Worm (Caenorhabditis elegans) whole organism, L1 larva: Measurements from ENCODE around the gene orai-1.

Experiments used
- C04F5.9 ChIP-seq: sonication (generic microtip); optimal IDR thresholded peaks from 2 replicates; lab custom pipeline; 2016; ENCODE audit warnings: missing genetic modification characterization, missing compliant biosample characterization
- C34B4.2 ChIP-seq: sonication (generic microtip); optimal IDR thresholded peaks from 2 replicates; lab custom pipeline; 2017; ENCODE audit warnings: mild to moderate bottlenecking, missing genetic modification characterization, missing compliant biosample characterization
- Y116A8C.19 ChIP-seq: sonication (generic microtip); optimal IDR thresholded peaks from 2 replicates; lab custom pipeline; 2016; ENCODE audit warnings: missing compliant biosample characterization, missing genetic modification characterization, borderline replicate concordance
- alr-1 ChIP-seq: fragments of 200-800 bp; sonication (Bioruptor generic); optimal IDR thresholded peaks from 2 replicates; lab custom pipeline; 2018; ENCODE audit warnings: borderline replicate concordance, mild to moderate bottlenecking, missing genetic modification characterization, missing compliant biosample characterization
- blmp-1 ChIP-seq: fragments of 150-350 bp; optimal IDR thresholded peaks from 2 replicates; lab custom pipeline; 2014; ENCODE audit warnings: missing biosample characterization, missing genetic modification characterization
- ceh-63 ChIP-seq: fragments of 200-800 bp; sonication (Bioruptor generic); optimal IDR thresholded peaks from 2 replicates; lab custom pipeline; 2018; ENCODE audit warnings: mild to moderate bottlenecking, missing genetic modification characterization, missing compliant biosample characterization
- ceh-8 ChIP-seq: fragments of 200-800 bp; sonication (Bioruptor generic); optimal IDR thresholded peaks from 2 replicates; lab custom pipeline; 2018; ENCODE audit warnings: mild to moderate bottlenecking, missing genetic modification characterization, moderate library complexity, missing compliant biosample characterization
- ceh-82 ChIP-seq, 3 experiments: fragments of 150-350 bp in 1 of 3; sonication (generic microtip) in 2 of 3; optimal IDR thresholded peaks; 2 replicates each; lab custom pipeline; 2014 to 2017; ENCODE audit warnings: missing biosample characterization in 3 of 3, missing genetic modification characterization in 3 of 3
- dsc-1 ChIP-seq: sonication (generic microtip); optimal IDR thresholded peaks from 2 replicates; lab custom pipeline; 2016; ENCODE audit warnings: mild to moderate bottlenecking, missing genetic modification characterization, missing compliant biosample characterization
- efl-3 ChIP-seq: fragments of 200-800 bp; sonication (Bioruptor generic); optimal IDR thresholded peaks from 2 replicates; lab custom pipeline; 2018; ENCODE audit warnings: mild to moderate bottlenecking, missing genetic modification characterization, missing compliant biosample characterization
- egl-13 ChIP-seq: sonication (generic microtip); optimal IDR thresholded peaks from 2 replicates; lab custom pipeline; 2016; ENCODE audit warnings: missing genotype, missing genetic modification reagents, missing genetic modification characterization, missing compliant biosample characterization
- elt-2 ChIP-seq: sonication (generic microtip); optimal IDR thresholded peaks from 2 replicates; lab custom pipeline; 2016; ENCODE audit warnings: missing genetic modification characterization, mild to moderate bottlenecking, inconsistent platforms, missing compliant biosample characterization, missing genetic modification reagents
- elt-3 ChIP-seq, 6 experiments: fragments of 150-350 bp in 1 of 6; sonication (generic microtip); optimal IDR thresholded peaks; 2 replicates each; lab custom pipeline; 2017 to 2018; ENCODE audit warnings: missing biosample characterization in 6 of 6, missing genetic modification characterization in 6 of 6, inconsistent platforms in 1 of 6
- fkh-10 ChIP-seq: sonication (generic microtip); optimal IDR thresholded peaks from 2 replicates; lab custom pipeline; 2017; ENCODE audit warnings: missing biosample characterization, missing genetic modification reagents, missing genetic modification characterization
- fkh-8 ChIP-seq: sonication (generic microtip); optimal IDR thresholded peaks from 2 replicates; lab custom pipeline; 2016; ENCODE audit warnings: mild to moderate bottlenecking, missing genetic modification characterization, missing compliant biosample characterization
- hlh-17 ChIP-seq: fragments of 200-800 bp; sonication (Bioruptor generic); optimal IDR thresholded peaks from 2 replicates; lab custom pipeline; 2018; ENCODE audit warnings: missing genetic modification characterization, mild to moderate bottlenecking, missing compliant biosample characterization, moderate library complexity, borderline replicate concordance
- irx-1 ChIP-seq: sonication (generic microtip); optimal IDR thresholded peaks from 2 replicates; lab custom pipeline; 2016; ENCODE audit warnings: missing genetic modification characterization, missing compliant biosample characterization
- isw-1 ChIP-seq: fragments of 200-800 bp; sonication (Bioruptor generic); IDR thresholded peaks from 2 replicates; pipeline ENCODE4 v1.3.6; 2022; ENCODE audit warnings: missing genetic modification characterization, missing compliant biosample characterization
- jun-1 ChIP-seq: fragments of 150-350 bp; optimal IDR thresholded peaks from 2 replicates; lab custom pipeline; 2014; ENCODE audit warnings: missing biosample characterization, missing genetic modification reagents, missing genetic modification characterization
- lin-13 ChIP-seq: fragments of 150-350 bp; optimal IDR thresholded peaks from 2 replicates; lab custom pipeline; 2014; ENCODE audit warnings: missing biosample characterization, missing genetic modification reagents, missing genetic modification characterization
- lin-14 ChIP-seq: fragments of 200-800 bp; sonication (Bioruptor generic); optimal IDR thresholded peaks from 2 replicates; lab custom pipeline; 2018; ENCODE audit warnings: mild to moderate bottlenecking, missing genetic modification characterization, moderate library complexity, missing compliant biosample characterization
- lin-15B ChIP-seq: fragments of 150-350 bp; sonication (generic microtip); optimal IDR thresholded peaks from 3 replicates; lab custom pipeline; 2014; ENCODE audit warnings: missing biosample characterization, missing genetic modification characterization
- lin-35 ChIP-seq, 2 experiments: fragments of 150-350 bp; optimal IDR thresholded peaks; 2 replicates each; lab custom pipeline; 2014; ENCODE audit warnings: missing biosample characterization in 2 of 2, missing genetic modification characterization in 2 of 2, missing genetic modification reagents in 2 of 2
- mdl-1 ChIP-seq, 2 experiments: fragments of 150-350 bp; optimal IDR thresholded peaks; 2 replicates each; lab custom pipeline; 2014 to 2017; ENCODE audit warnings: missing biosample characterization in 2 of 2, missing genetic modification characterization in 2 of 2, inconsistent platforms in 1 of 2
- mep-1 ChIP-seq: fragments of 150-350 bp; optimal IDR thresholded peaks from 2 replicates; lab custom pipeline; 2014; ENCODE audit warnings: missing biosample characterization, missing genetic modification characterization
- nhr-20 ChIP-seq: sonication (generic microtip); optimal IDR thresholded peaks from 2 replicates; lab custom pipeline; 2016; ENCODE audit warnings: mild to moderate bottlenecking, missing genetic modification characterization, missing compliant biosample characterization
- nhr-237 ChIP-seq: fragments of 150-350 bp; optimal IDR thresholded peaks from 2 replicates; lab custom pipeline; 2014; ENCODE audit warnings: missing biosample characterization, missing genetic modification characterization
- nhr-28 ChIP-seq: fragments of 150-350 bp; optimal IDR thresholded peaks from 2 replicates; lab custom pipeline; 2014; ENCODE audit warnings: missing biosample characterization, missing genetic modification characterization
- nhr-47 ChIP-seq: sonication (generic microtip); optimal IDR thresholded peaks from 2 replicates; lab custom pipeline; 2016; ENCODE audit warnings: mild to moderate bottlenecking, missing genetic modification characterization, moderate library complexity, missing compliant biosample characterization
- nhr-76 ChIP-seq: sonication (generic microtip); optimal IDR thresholded peaks from 2 replicates; lab custom pipeline; 2017; ENCODE audit warnings: missing biosample characterization, missing genetic modification characterization
- nhr-77 ChIP-seq: fragments of 150-350 bp; optimal IDR thresholded peaks from 2 replicates; lab custom pipeline; 2014; ENCODE audit warnings: missing biosample characterization, missing genetic modification characterization
- rnt-1 ChIP-seq: sonication (generic microtip); optimal IDR thresholded peaks from 2 replicates; lab custom pipeline; 2016; ENCODE audit warnings: mild to moderate bottlenecking, missing genetic modification characterization, moderate library complexity, missing compliant biosample characterization
- skn-1 ChIP-seq: fragments of 150-350 bp; optimal IDR thresholded peaks from 2 replicates; lab custom pipeline; 2014; ENCODE audit warnings: missing biosample characterization, missing genetic modification characterization
- sox-4 ChIP-seq: sonication (generic microtip); optimal IDR thresholded peaks from 2 replicates; lab custom pipeline; 2016; ENCODE audit warnings: missing genetic modification characterization, missing compliant biosample characterization
- sptf-1 ChIP-seq: fragments of 150-350 bp; optimal IDR thresholded peaks from 2 replicates; lab custom pipeline; 2014; ENCODE audit warnings: missing biosample characterization, missing genetic modification characterization
- sup-37 ChIP-seq: fragments of 200-800 bp; sonication (Bioruptor generic); optimal IDR thresholded peaks from 2 replicates; lab custom pipeline; 2018; ENCODE audit warnings: mild to moderate bottlenecking, missing genetic modification characterization, missing compliant biosample characterization
- swsn-7 ChIP-seq: sonication (generic microtip); optimal IDR thresholded peaks from 2 replicates; lab custom pipeline; 2016; ENCODE audit warnings: missing genetic modification characterization, missing compliant biosample characterization
- tbx-2 ChIP-seq: sonication (generic microtip); optimal IDR thresholded peaks from 2 replicates; lab custom pipeline; 2016; ENCODE audit warnings: missing genetic modification characterization, missing compliant biosample characterization
- tlp-1 ChIP-seq: fragments of 150-350 bp; optimal IDR thresholded peaks from 2 replicates; lab custom pipeline; 2014; ENCODE audit warnings: missing biosample characterization, missing genetic modification characterization
- unc-130 ChIP-seq: fragments of 150-350 bp; optimal IDR thresholded peaks from 2 replicates; lab custom pipeline; 2017; ENCODE audit warnings: missing biosample characterization, missing genetic modification characterization, inconsistent platforms
- unc-62 ChIP-seq: fragments of 150-350 bp; optimal IDR thresholded peaks from 2 replicates; lab custom pipeline; 2014; ENCODE audit warnings: missing biosample characterization, missing genetic modification reagents, missing genetic modification characterization
- unc-98 ChIP-seq: fragments of 200-800 bp; sonication (Bioruptor generic); IDR thresholded peaks from 2 replicates; pipeline ENCODE4 v1.3.6; 2022; ENCODE audit warnings: missing genetic modification characterization, missing compliant biosample characterization
- xbp-1 ChIP-seq: sonication (generic microtip); optimal IDR thresholded peaks from 2 replicates; lab custom pipeline; 2016; ENCODE audit warnings: missing genetic modification characterization, missing compliant biosample characterization
- ztf-11 ChIP-seq, 2 experiments: sonication (generic microtip); optimal IDR thresholded peaks; 2 replicates each; lab custom pipeline; 2016 to 2017; ENCODE audit warnings: missing genetic modification characterization in 2 of 2, missing biosample characterization in 1 of 2, missing compliant biosample characterization in 1 of 2
- ztf-4 ChIP-seq: fragments of 150-350 bp; optimal IDR thresholded peaks from 2 replicates; lab custom pipeline; 2014; ENCODE audit warnings: missing biosample characterization, missing genetic modification characterization

Gene orai-1

ce11 chrIII:634618-635017, 11.9 kb upstream of the orai-1 start, which contains the start of gene fem-2 (continued):
- TF ChIP-seq elt-3 (tag; optimal IDR thresholded peaks at IDR 0.05; lab: Kevin White, UChicago): no peak
- peak; percentile 50 for TF ChIP-seq xbp-1 (tag; lab: Kevin White, UChicago)
- no peak for TF ChIP-seq alr-1
- TF ChIP-seq, all 84 proteins: peak for 28

ce11 chrIII:636067-636466, 10.5 kb upstream of the orai-1 start, which contains the start of gene T19C3.7:
Gene T19C3.7, minus strand, starts transcription at chrIII:636167.
- no peak for TF ChIP-seq ceh-82 (tag; optimal IDR thresholded peaks at IDR 0.05; lab: Kevin White, UChicago)
- TF ChIP-seq efl-3 (GFP tag; lab: Kevin White, UChicago): no peak
- TF ChIP-seq ztf-11 (tag; optimal IDR thresholded peaks at IDR 0.05; lab: Kevin White, UChicago): no peak
- TF ChIP-seq nhr-77 (tag; lab: Kevin White, UChicago): no peak
- no peak for TF ChIP-seq lin-35 (GFP tag; optimal IDR thresholded peaks at IDR 0.05; lab: Kevin White, UChicago)
- TF ChIP-seq elt-2 (tag; lab: Kevin White, UChicago): no peak
- TF ChIP-seq hlh-17: no peak
- no peak for TF ChIP-seq mep-1 (tag; lab: Kevin White, UChicago)
- TF ChIP-seq fkh-10 (GFP tag; lab: Kevin White, UChicago): no peak
- TF ChIP-seq isw-1 (GFP tag; lab: Robert Waterston, UW): no peak
- no peak for TF ChIP-seq swsn-7

ce11 chrIII:638319-638718, 8.2 kb upstream of the orai-1 start, which contains the start of gene sbds-1:
Gene sbds-1, minus strand, starts transcription at chrIII:638419.
- TF ChIP-seq ceh-63 (GFP tag; lab: Kevin White, UChicago) (no peak), mdl-1 (tag; optimal IDR thresholded peaks at IDR 0.05; lab: Kevin White, UChicago) (no peak)

ce11 chrIII:640198-640803, 6.3 kb upstream of the orai-1 start, which contains the start of the genes tag-266 and tag-267:
Gene tag-266, minus strand, starts transcription at chrIII:640226.
Gene tag-267, plus strand, starts transcription at chrIII:640790.
- peak; percentile 13 for TF ChIP-seq ceh-8 (GFP tag; lab: Kevin White, UChicago)
- TF ChIP-seq unc-130 (tag; lab: Kevin White, UChicago): peak; percentile 44
- peak; percentile 65 for TF ChIP-seq nhr-20
- TF ChIP-seq Y116A8C.19 (tag; lab: Kevin White, UChicago): peak; percentile 3
- TF ChIP-seq sup-37 (GFP tag; lab: Kevin White, UChicago): no peak
- peak; percentile 59 for TF ChIP-seq nhr-77 (tag; lab: Kevin White, UChicago)
- TF ChIP-seq nhr-28 (tag; lab: Kevin White, UChicago): no peak
- no peak for TF ChIP-seq ztf-4 (tag; lab: Kevin White, UChicago)
- TF ChIP-seq C34B4.2 (tag; lab: Kevin White, UChicago): no peak
- no peak for TF ChIP-seq mdl-1 (tag; optimal IDR thresholded peaks at IDR 0.05; lab: Kevin White, UChicago)
- TF ChIP-seq nhr-237 (tag; lab: Kevin White, UChicago): peak; percentile 69
- TF ChIP-seq skn-1: peak; percentile 27
- TF ChIP-seq tbx-2 (tag; lab: Kevin White, UChicago): peak; percentile 77
- TF ChIP-seq unc-98 (GFP tag; lab: Robert Waterston, UW): peak; percentile 80
- TF ChIP-seq jun-1 (tag; lab: Kevin White, UChicago): peak; percentile 20
- no peak for TF ChIP-seq sptf-1
- peak; percentile 76 for TF ChIP-seq rnt-1 (tag; lab: Kevin White, UChicago)
- TF ChIP-seq ztf-11 (tag; optimal IDR thresholded peaks at IDR 0.05; lab: Kevin White, UChicago): peak in 1 of 2 experiments; percentile 76
- TF ChIP-seq lin-15B (tag; lab: Kevin White, UChicago): peak; percentile 40
- peak; percentile 90 for TF ChIP-seq fkh-8 (tag; lab: Kevin White, UChicago)
- peak; percentile 88 for TF ChIP-seq nhr-47 (tag; lab: Kevin White, UChicago)
- peak; percentile 49 for TF ChIP-seq dsc-1 (tag; lab: Kevin White, UChicago)
- no peak for TF ChIP-seq efl-3 (GFP tag; lab: Kevin White, UChicago)
- peak; percentile 18 for TF ChIP-seq blmp-1 (tag; lab: Kevin White, UChicago)
- TF ChIP-seq lin-13 (GFP tag; lab: Kevin White, UChicago): peak; percentile 19
- TF ChIP-seq unc-62: no peak
- TF ChIP-seq lin-14 (GFP tag; lab: Kevin White, UChicago): peak; percentile 91
- peak; percentile 70 for TF ChIP-seq xbp-1 (tag; lab: Kevin White, UChicago)
- TF ChIP-seq ceh-82 (tag; optimal IDR thresholded peaks at IDR 0.05; lab: Kevin White, UChicago): peak; percentile 20 to 64 (median 21)
- peak; percentile 77 for TF ChIP-seq irx-1 (tag; lab: Kevin White, UChicago)
- TF ChIP-seq hlh-17: no peak
- peak; percentile 56 for TF ChIP-seq C04F5.9 (tag; lab: Kevin White, UChicago)
- no peak for TF ChIP-seq nhr-76 (tag; lab: Kevin White, UChicago)
- TF ChIP-seq sox-4 (tag; lab: Kevin White, UChicago): peak; percentile 43
- TF ChIP-seq egl-13 (tag; lab: Kevin White, UChicago): peak; percentile 67
- no peak for TF ChIP-seq tlp-1 (tag; lab: Kevin White, UChicago)
